Fruit fly (Drosophila melanogaster) whole organism, prepupa: Measurements from ENCODE around the gene CG42857.

ENCODE experiments used
- CG15336 ChIP-seq: fragments of 200-800 bp; sonication (Bioruptor generic); IDR thresholded peaks from 2 replicates; pipeline ENCODE4 v1.3.6; 2022; ENCODE audit warnings: missing biosample characterization, missing genetic modification characterization
- CG31627 ChIP-seq: fragments of 200-800 bp; sonication (Bioruptor generic); optimal IDR thresholded peaks from 3 replicates; lab custom pipeline; 2016; ENCODE audit warnings: missing biosample characterization, missing genetic modification characterization
- CG6163 ChIP-seq: fragments of 200-800 bp; sonication (Bioruptor generic); IDR thresholded peaks from 3 replicates; pipeline ENCODE4 v1.3.6; 2022; ENCODE audit warnings: missing biosample characterization, missing genetic modification characterization
- CG6276 ChIP-seq: fragments of 200-800 bp; sonication (Bioruptor generic); optimal IDR thresholded peaks from 2 replicates; lab custom pipeline; 2017; ENCODE audit warnings: missing biosample characterization, mild to moderate bottlenecking, missing genetic modification characterization
- CG6854 ChIP-seq: fragments of 200-800 bp; sonication (Bioruptor generic); optimal IDR thresholded peaks from 2 replicates; lab custom pipeline; 2017; ENCODE audit warnings: missing biosample characterization, mild to moderate bottlenecking, missing genetic modification characterization
- CG8319 ChIP-seq: fragments of 200-800 bp; sonication (Bioruptor generic); optimal IDR thresholded peaks from 3 replicates; lab custom pipeline; 2016; ENCODE audit warnings: missing biosample characterization, missing genetic modification characterization
- Eip78C ChIP-seq: fragments of 200-800 bp; sonication (Bioruptor generic); peaks from one replicate; lab custom pipeline; 2016; ENCODE audit warnings: missing biosample characterization, missing genetic modification characterization
- Gug ChIP-seq: fragments of 200-800 bp; sonication (Bioruptor generic); IDR thresholded peaks from 2 replicates; pipeline ENCODE4 v1.3.6; 2022; ENCODE audit warnings: missing biosample characterization, missing genetic modification characterization
- acj6 ChIP-seq: fragments of 200-800 bp; sonication (Bioruptor generic); optimal IDR thresholded peaks from 3 replicates; lab custom pipeline; 2016; ENCODE audit warnings: missing biosample characterization, missing genetic modification characterization
- dsx ChIP-seq: fragments of 200-800 bp; optimal IDR thresholded peaks from 3 replicates; lab custom pipeline; 2019; ENCODE audit warnings: missing biosample characterization, mild to moderate bottlenecking, missing genetic modification characterization, moderate library complexity; ENCODE audit not compliant: poor library complexity, severe bottlenecking

DNA sequence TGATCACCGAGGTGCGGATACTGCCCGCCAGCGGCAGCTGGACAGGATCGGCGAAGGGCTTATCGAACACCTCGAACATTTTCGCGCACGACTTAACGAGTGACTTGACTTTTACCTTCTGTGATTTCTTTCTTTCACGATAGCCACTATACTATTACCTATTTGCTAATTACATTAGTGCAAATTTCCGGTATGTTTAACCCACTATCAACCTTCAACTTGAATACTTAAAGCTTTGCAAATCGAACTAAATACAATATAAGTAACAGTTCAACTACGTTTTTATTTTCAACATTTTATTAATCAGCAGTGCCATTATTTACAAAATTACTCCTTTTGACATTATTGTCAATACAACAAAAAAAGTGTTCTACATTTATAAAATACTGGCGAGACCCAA is 4.1 kb downstream of the CG42857 start, which contains the start of gene CG16904:
- TF ChIP-seq CG6854 (GFP tag; lab: Kevin White, UChicago) (no peak), CG31627 (GFP tag; lab: Kevin White, UChicago) (no peak), CG8319 (no peak), CG15336 (GFP tag; lab: Robert Waterston, UW) (no peak), Eip78C (GFP tag; lab: Kevin White, UChicago) (no peak), dsx (GFP tag; lab: Kevin White, UChicago) (no peak), CG6276 (GFP tag; lab: Kevin White, UChicago) (no peak), acj6 (GFP tag; lab: Kevin White, UChicago) (no peak), Gug (GFP tag; lab: Robert Waterston, UW) (no peak), CG6163 (GFP tag; lab: Robert Waterston, UW) (no peak)
